Worm (Caenorhabditis elegans): ENCODE measurements around the gene K08D10.11.

DNA sequence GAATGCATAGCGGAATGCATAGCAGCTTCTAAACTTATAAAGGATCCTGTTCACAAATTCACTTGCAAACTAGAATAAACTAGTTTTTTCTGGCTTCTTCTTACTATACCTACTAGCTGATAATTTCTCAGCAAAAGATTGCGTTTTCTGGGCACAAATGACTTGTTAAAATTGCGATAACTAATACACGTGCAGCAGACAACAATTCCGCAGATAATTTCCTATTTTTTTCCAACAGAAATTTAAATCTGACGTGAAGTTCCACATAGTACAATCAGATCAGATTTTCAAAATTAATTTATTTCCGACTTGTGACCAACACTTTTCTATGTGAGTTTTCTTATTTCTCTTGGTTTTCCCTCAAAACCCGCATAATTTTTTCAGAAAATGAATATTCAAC lies 21.6 kb downstream of the K08D10.11 start, which contains the start of gene scrm-8:
- TF ChIP-seq dao-5 (tag; optimal IDR thresholded peaks at IDR 0.05) (no peak), him-1 (tag; optimal IDR thresholded peaks at IDR 0.05) (no peak)
